Fruit fly (Drosophila melanogaster): Measurements from ENCODE around the gene CG13029.

Gene CG13029

dm6 chr3L:16854387-16855033 lies 5.9 kb upstream of the CG13029 start:
- TF ChIP-seq CG6808 (GFP tag; optimal IDR thresholded peaks at IDR 0.05) (peak; percentile 72), CG1621 (tag; optimal IDR thresholded peaks at IDR 0.05) (peak; percentile 0), Eip75B (GFP tag; optimal IDR thresholded peaks at IDR 0.05) (no peak), Sox14 (GFP tag; optimal IDR thresholded peaks at IDR 0.05) (peak; percentile 27), Ets96B (tag; optimal IDR thresholded peaks at IDR 0.05) (peak; percentile 47), eg (GFP tag; IDR thresholded peaks at IDR 0.05) (no peak), CG6163 (GFP tag; IDR thresholded peaks at IDR 0.05) (0 out of 3 replicates have a peak, but pooled peaks have one; percentile 39), spab (GFP tag; optimal IDR thresholded peaks at IDR 0.05) (peak; percentile 49), CG4318 (GFP tag; optimal IDR thresholded peaks at IDR 0.05) (no peak), CG10669 (GFP tag; optimal IDR thresholded peaks at IDR 0.05) (no peak), ss (GFP tag; optimal IDR thresholded peaks at IDR 0.05) (peak; percentile 69 to 80), CG10631 (GFP tag; optimal IDR thresholded peaks at IDR 0.05) (no peak), Sox102F (GFP tag; optimal IDR thresholded peaks at IDR 0.05) (no peak), CG8119 (GFP tag; IDR thresholded peaks at IDR 0.05) (peak; percentile 26; the same call in 1 of the 3 replicates), Eip78C (GFP tag) (peak; percentile 73), CG3032 (tag; optimal IDR thresholded peaks at IDR 0.05) (peak; percentile 44), salr (GFP tag; optimal IDR thresholded peaks at IDR 0.05) (peak in 1 of 2 experiments; percentile 4), CG34406 (GFP tag; optimal IDR thresholded peaks at IDR 0.05) (no peak), CG8319 (GFP tag; optimal IDR thresholded peaks at IDR 0.05) (no peak)

dm6 chr3L:16855287-16855686 lies 5.1 kb upstream of the CG13029 start:
- TF ChIP-seq Ets96B (tag; optimal IDR thresholded peaks at IDR 0.05), result no peak
- no peak for TF ChIP-seq vri (GFP tag; optimal IDR thresholded peaks at IDR 0.05)
- TF ChIP-seq CG1621 (tag; optimal IDR thresholded peaks at IDR 0.05), result no peak
- TF ChIP-seq CG34406 (GFP tag; optimal IDR thresholded peaks at IDR 0.05), result no peak
- TF ChIP-seq Ets21C (GFP tag; optimal IDR thresholded peaks at IDR 0.05), result no peak
- no peak for TF ChIP-seq Sox102F (GFP tag; optimal IDR thresholded peaks at IDR 0.05)
- TF ChIP-seq Eip78C (GFP tag), result no peak
- no peak for TF ChIP-seq CG7368 (GFP tag; optimal IDR thresholded peaks at IDR 0.05)
- no peak for TF ChIP-seq CG8119 (GFP tag; IDR thresholded peaks at IDR 0.05)
- TF ChIP-seq CG11762 (GFP tag; optimal IDR thresholded peaks at IDR 0.05; ENCODE audit: insufficient read depth), result no peak
- TF ChIP-seq CG11902 (GFP tag; optimal IDR thresholded peaks at IDR 0.05), result no peak
- TF ChIP-seq svp (GFP tag), result no peak

- TF ChIP-seq fd59A (GFP tag; optimal IDR thresholded peaks at IDR 0.05), result no peak
- no peak for TF ChIP-seq ss (GFP tag; optimal IDR thresholded peaks at IDR 0.05)
- no peak for TF ChIP-seq CG1621 (tag; optimal IDR thresholded peaks at IDR 0.05)
- no peak for TF ChIP-seq CG6854 (GFP tag; optimal IDR thresholded peaks at IDR 0.05)
- no peak for TF ChIP-seq pdm3 (GFP tag; optimal IDR thresholded peaks at IDR 0.05)
- no peak for TF ChIP-seq Hr39 (GFP tag; optimal IDR thresholded peaks at IDR 0.05)
- no peak for TF ChIP-seq lz (GFP tag; optimal IDR thresholded peaks at IDR 0.05)
- TF ChIP-seq Ets96B (tag; optimal IDR thresholded peaks at IDR 0.05), result no peak
- TF ChIP-seq CG3919 (GFP tag; optimal IDR thresholded peaks at IDR 0.05), result no peak
- no peak for TF ChIP-seq Smox (GFP tag; optimal IDR thresholded peaks at IDR 0.05)
These were observed 1.6 kb upstream of the CG13029 start, which contains the start of gene sinah for dm6 chr3L:16858780-16859179. Gene sinah, plus strand, starts transcription at chr3L:16859080.

- TF ChIP-seq Hr4 (GFP tag; optimal IDR thresholded peaks at IDR 0.05) (no peak), fd85E (GFP tag; optimal IDR thresholded peaks at IDR 0.05) (no peak), CG11762 (GFP tag; optimal IDR thresholded peaks at IDR 0.05; ENCODE audit: insufficient read depth) (no peak), Lpt (GFP tag; optimal IDR thresholded peaks at IDR 0.05) (no peak)
These were observed 457 bp downstream of the CG13029 start for dm6 chr3L:16860879-16861278.
